Worm (Caenorhabditis elegans): ENCODE results near the gene sdz-20.

Gene sdz-20

ce11 chrIII:13333754-13334153 is at the start of gene sdz-20:
TSS of gene sdz-20 (plus strand) at chrIII:13334054.
- no peak for TF ChIP-seq T22C8.4 (GFP tag; IDR thresholded peaks at IDR 0.05)
- no peak for TF ChIP-seq ztf-23 (GFP tag; IDR thresholded peaks at IDR 0.05)
- no peak for TF ChIP-seq ztf-29 (GFP tag; IDR thresholded peaks at IDR 0.05)
- no peak for TF ChIP-seq med-1 (GFP tag; optimal IDR thresholded peaks at IDR 0.05; ENCODE audit: insufficient read depth)
- TF ChIP-seq cog-1 (tag; optimal IDR thresholded peaks at IDR 0.05): no peak
- TF ChIP-seq tab-1 (GFP tag; IDR thresholded peaks at IDR 0.05): no peak
- TF ChIP-seq klf-2 (GFP tag; conservative IDR thresholded peaks at IDR 0.05): no peak
- no peak for TF ChIP-seq flt-1 (GFP tag; IDR thresholded peaks at IDR 0.05)
- no peak for TF ChIP-seq ref-1 (GFP tag; conservative IDR thresholded peaks at IDR 0.05)

DNA sequence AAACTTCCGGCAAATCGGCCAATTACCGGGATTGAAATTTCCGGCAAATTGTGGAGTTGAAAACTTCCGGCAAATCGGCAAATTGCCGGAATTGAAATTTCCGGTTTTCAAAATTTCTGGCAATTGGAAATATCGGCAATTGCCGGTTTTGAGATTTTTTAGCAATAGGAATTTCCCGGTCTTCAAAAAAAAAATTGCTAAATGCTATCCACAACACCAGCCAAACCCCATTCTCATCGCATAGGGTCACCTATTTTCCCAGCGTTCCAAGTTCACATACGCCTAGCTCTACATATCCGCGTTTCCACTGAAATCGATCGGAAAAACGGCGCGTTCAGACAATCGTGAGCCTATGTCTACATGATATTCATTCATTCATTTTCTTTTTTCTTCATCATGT is 48.4 kb upstream of the sdz-20 start, which contains the start of gene F56A8.8:
Gene F56A8.8 (plus strand): TSS at position 301 of the 400 bp plus-strand sequence.
- TF ChIP-seq med-1 (GFP tag; optimal IDR thresholded peaks at IDR 0.05; ENCODE audit: insufficient read depth) (no peak), ztf-23 (GFP tag; IDR thresholded peaks at IDR 0.05) (no peak), T22C8.4 (GFP tag; IDR thresholded peaks at IDR 0.05) (no peak), klf-2 (GFP tag; conservative IDR thresholded peaks at IDR 0.05) (no peak), ztf-29 (GFP tag; IDR thresholded peaks at IDR 0.05) (no peak), cog-1 (tag; optimal IDR thresholded peaks at IDR 0.05) (no peak), tab-1 (GFP tag; IDR thresholded peaks at IDR 0.05) (no peak), ref-1 (GFP tag; conservative IDR thresholded peaks at IDR 0.05) (no peak), flt-1 (GFP tag; IDR thresholded peaks at IDR 0.05) (no peak)

- TF ChIP-seq flt-1 (GFP tag; IDR thresholded peaks at IDR 0.05) (peak; percentile 67), klf-2 (GFP tag; conservative IDR thresholded peaks at IDR 0.05) (peak; percentile 77), med-1 (GFP tag; optimal IDR thresholded peaks at IDR 0.05; ENCODE audit: insufficient read depth) (peak; percentile 48), ztf-23 (GFP tag; IDR thresholded peaks at IDR 0.05) (peak; percentile 86), tab-1 (GFP tag; IDR thresholded peaks at IDR 0.05) (peak; percentile 34; the same call in 1 of the 2 replicates)
These were observed 40.8 kb upstream of the sdz-20 start, which contains the start of gene set-25 for ce11 chrIII:13292971-13293514. TSS of gene set-25 (minus strand) at chrIII:13293090.

ce11 chrIII:13296289-13296874 is 37.5 kb upstream of the sdz-20 start, which contains the start of gene npp-18:
TSS of gene npp-18 (plus strand) at chrIII:13296853.
- peak; percentile 64 for TF ChIP-seq ref-1 (GFP tag; conservative IDR thresholded peaks at IDR 0.05)
- peak; percentile 74 for TF ChIP-seq T22C8.4 (GFP tag; IDR thresholded peaks at IDR 0.05)
- peak; percentile 88 for TF ChIP-seq ztf-29 (GFP tag; IDR thresholded peaks at IDR 0.05)
- peak; percentile 93 for TF ChIP-seq ztf-23 (GFP tag; IDR thresholded peaks at IDR 0.05)
- peak; percentile 84 for TF ChIP-seq klf-2 (GFP tag; conservative IDR thresholded peaks at IDR 0.05)
- peak; percentile 87 for TF ChIP-seq tab-1 (GFP tag; IDR thresholded peaks at IDR 0.05)
- peak; percentile 91 for TF ChIP-seq flt-1 (GFP tag; IDR thresholded peaks at IDR 0.05)

DNA sequence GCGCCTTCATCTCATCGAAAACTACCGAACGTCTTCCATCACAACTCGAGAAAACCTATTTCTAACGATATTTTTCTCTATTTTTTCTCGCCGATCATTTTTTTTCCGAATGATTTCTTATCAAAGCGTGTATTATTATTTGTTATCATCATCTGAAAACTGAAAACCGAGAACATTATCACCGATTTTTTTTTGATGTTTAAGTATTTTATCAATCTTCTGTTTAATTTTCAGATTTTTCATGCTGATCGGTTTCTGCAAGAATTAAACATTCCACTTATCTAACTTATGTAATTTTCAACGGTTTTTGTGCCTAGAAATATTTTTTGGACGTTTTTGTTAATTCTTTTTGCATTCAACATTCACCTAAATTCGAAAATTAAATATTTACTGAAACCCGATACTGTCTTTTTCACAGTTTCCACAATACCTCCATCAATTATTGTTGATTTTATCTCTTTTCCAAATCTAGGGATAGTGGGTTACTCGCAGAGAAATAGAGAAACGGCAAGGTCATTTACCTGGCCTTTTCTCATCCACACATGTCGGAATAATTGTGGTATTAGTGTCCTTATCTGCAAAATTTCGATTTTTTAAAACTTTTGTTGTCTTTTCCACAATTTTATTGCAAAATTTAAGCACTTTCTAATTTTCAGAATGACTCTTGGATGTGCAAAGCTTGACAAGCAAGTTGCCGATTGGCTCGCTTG is 35.0 kb upstream of the sdz-20 start, which contains the start of gene pgm-2:
Gene pgm-2 (plus strand): TSS at position 657 of the 710 bp plus-strand sequence.
- no peak for TF ChIP-seq klf-2 (GFP tag; conservative IDR thresholded peaks at IDR 0.05)
- TF ChIP-seq ztf-23 (GFP tag; IDR thresholded peaks at IDR 0.05): no peak
- TF ChIP-seq ztf-29 (GFP tag; IDR thresholded peaks at IDR 0.05): no peak
- no peak for TF ChIP-seq cog-1 (tag; optimal IDR thresholded peaks at IDR 0.05)
- no peak for TF ChIP-seq T22C8.4 (GFP tag; IDR thresholded peaks at IDR 0.05)
- TF ChIP-seq flt-1 (GFP tag; IDR thresholded peaks at IDR 0.05): no peak
- TF ChIP-seq ref-1 (GFP tag; conservative IDR thresholded peaks at IDR 0.05): no peak

DNA sequence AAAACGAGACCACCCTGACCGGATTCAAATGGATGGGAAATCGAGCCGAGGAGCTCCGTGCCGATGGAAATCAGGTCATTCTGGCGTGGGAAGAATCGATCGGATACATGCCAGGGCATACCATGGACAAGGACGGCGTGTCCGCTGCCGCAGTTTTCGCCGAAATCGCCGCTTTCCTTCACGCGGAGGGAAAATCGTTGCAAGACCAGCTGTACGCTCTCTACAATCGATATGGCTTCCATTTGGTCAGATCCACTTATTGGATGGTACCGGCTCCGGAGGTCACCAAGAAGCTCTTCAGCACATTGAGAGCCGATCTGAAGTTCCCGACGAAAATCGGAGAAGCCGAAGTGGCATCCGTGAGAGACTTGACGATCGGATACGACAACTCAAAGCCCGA is 31.9 kb upstream of the sdz-20 start:
- TF ChIP-seq ref-1 (GFP tag; conservative IDR thresholded peaks at IDR 0.05) (no peak), ztf-23 (GFP tag; IDR thresholded peaks at IDR 0.05) (no peak), med-1 (GFP tag; optimal IDR thresholded peaks at IDR 0.05; ENCODE audit: insufficient read depth) (no peak), flt-1 (GFP tag; IDR thresholded peaks at IDR 0.05) (0 out of 2 replicates have a peak, but pooled peaks have one; percentile 12), ztf-29 (GFP tag; IDR thresholded peaks at IDR 0.05) (no peak), cog-1 (tag; optimal IDR thresholded peaks at IDR 0.05) (no peak), T22C8.4 (GFP tag; IDR thresholded peaks at IDR 0.05) (no peak), klf-2 (GFP tag; conservative IDR thresholded peaks at IDR 0.05) (no peak)

DNA sequence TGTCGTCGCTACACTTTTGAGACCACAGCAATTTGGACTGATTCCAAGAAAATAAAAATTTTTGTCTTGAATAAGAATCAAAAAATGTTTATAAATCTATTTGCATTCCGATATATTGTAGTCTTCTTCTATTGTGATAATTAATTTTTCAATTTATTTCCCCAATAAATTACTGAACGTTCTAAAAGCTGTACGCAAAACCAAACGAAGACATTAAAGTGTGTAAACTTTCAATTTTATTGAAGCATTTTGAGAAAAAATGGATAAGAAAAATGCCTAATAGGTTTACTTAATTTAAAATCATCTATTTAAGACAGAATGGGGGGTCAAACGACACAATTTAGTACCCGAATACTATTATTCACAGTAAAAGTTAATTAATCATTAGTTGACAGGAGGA is 31.3 kb upstream of the sdz-20 start:
- no peak for TF ChIP-seq klf-2 (GFP tag; conservative IDR thresholded peaks at IDR 0.05)
- no peak for TF ChIP-seq med-1 (GFP tag; optimal IDR thresholded peaks at IDR 0.05; ENCODE audit: insufficient read depth)
- no peak for TF ChIP-seq tab-1 (GFP tag; IDR thresholded peaks at IDR 0.05)
- TF ChIP-seq T22C8.4 (GFP tag; IDR thresholded peaks at IDR 0.05): no peak
- TF ChIP-seq ztf-29 (GFP tag; IDR thresholded peaks at IDR 0.05): no peak
- no peak for TF ChIP-seq ztf-23 (GFP tag; IDR thresholded peaks at IDR 0.05)
- no peak for TF ChIP-seq cog-1 (tag; optimal IDR thresholded peaks at IDR 0.05)
- no peak for TF ChIP-seq flt-1 (GFP tag; IDR thresholded peaks at IDR 0.05)
- no peak for TF ChIP-seq ref-1 (GFP tag; conservative IDR thresholded peaks at IDR 0.05)

ce11 chrIII:13305537-13305936 is 28.3 kb upstream of the sdz-20 start:
- TF ChIP-seq med-1 (GFP tag; optimal IDR thresholded peaks at IDR 0.05; ENCODE audit: insufficient read depth): no peak
- TF ChIP-seq cog-1 (tag; optimal IDR thresholded peaks at IDR 0.05): no peak
- TF ChIP-seq T22C8.4 (GFP tag; IDR thresholded peaks at IDR 0.05): no peak
- no peak for TF ChIP-seq ref-1 (GFP tag; conservative IDR thresholded peaks at IDR 0.05)
- TF ChIP-seq ztf-23 (GFP tag; IDR thresholded peaks at IDR 0.05): no peak
- TF ChIP-seq ztf-29 (GFP tag; IDR thresholded peaks at IDR 0.05): no peak
- TF ChIP-seq flt-1 (GFP tag; IDR thresholded peaks at IDR 0.05): no peak
- TF ChIP-seq klf-2 (GFP tag; conservative IDR thresholded peaks at IDR 0.05): no peak
- no peak for TF ChIP-seq tab-1 (GFP tag; IDR thresholded peaks at IDR 0.05)

- no peak for TF ChIP-seq ztf-23 (GFP tag; IDR thresholded peaks at IDR 0.05)
- no peak for TF ChIP-seq klf-2 (GFP tag; conservative IDR thresholded peaks at IDR 0.05)
- no peak for TF ChIP-seq T22C8.4 (GFP tag; IDR thresholded peaks at IDR 0.05)
- no peak for TF ChIP-seq ref-1 (GFP tag; conservative IDR thresholded peaks at IDR 0.05)
- no peak for TF ChIP-seq ztf-29 (GFP tag; IDR thresholded peaks at IDR 0.05)
- TF ChIP-seq flt-1 (GFP tag; IDR thresholded peaks at IDR 0.05): no peak
- TF ChIP-seq cog-1 (tag; optimal IDR thresholded peaks at IDR 0.05): no peak
These were observed 26.7 kb upstream of the sdz-20 start, which contains the start of the genes klp-19 and slc-36.1 for ce11 chrIII:13307107-13307506. TSS of gene klp-19 (minus strand) at chrIII:13307259. TSS of gene slc-36.1 (plus strand) at chrIII:13307502.
